Worm (Caenorhabditis elegans) whole organism, midembryonic: ENCODE measurements around the gene cyp-34A7.

ENCODE experiments used
- cog-1 ChIP-seq: sonication (generic microtip); optimal IDR thresholded peaks from 2 replicates; lab custom pipeline; 2016; ENCODE audit warnings: missing genetic modification characterization, missing compliant biosample characterization
- flt-1 ChIP-seq: fragments of 200-800 bp; sonication (Bioruptor generic); IDR thresholded peaks from 2 replicates; pipeline ENCODE4 v1.3.6; 2022; ENCODE audit warnings: missing genetic modification characterization, missing compliant biosample characterization
- med-1 ChIP-seq: sonication (generic microtip); optimal IDR thresholded peaks from 2 replicates; lab custom pipeline; 2017; ENCODE audit warnings: missing genetic modification characterization, mild to moderate bottlenecking, missing compliant biosample characterization, antibody characterized with exemption, missing genetic modification reagents; ENCODE audit not compliant: insufficient read depth
- ref-1 ChIP-seq: fragments of 200-800 bp; sonication (Bioruptor generic); conservative IDR thresholded peaks from 2 replicates; pipeline ENCODE4 v1.3.6; 2022; ENCODE audit warnings: missing genetic modification reagents, missing genetic modification characterization, missing compliant biosample characterization
- tab-1 ChIP-seq: fragments of 200-800 bp; sonication (Bioruptor generic); IDR thresholded peaks from 2 replicates; pipeline ENCODE4 v1.3.6; 2022; ENCODE audit warnings: missing genetic modification characterization, missing compliant biosample characterization
- ztf-23 ChIP-seq: fragments of 200-800 bp; sonication (Bioruptor generic); IDR thresholded peaks from 2 replicates; pipeline ENCODE4 v1.3.6; 2022; ENCODE audit warnings: missing genetic modification reagents, missing genetic modification characterization, missing compliant biosample characterization

DNA sequence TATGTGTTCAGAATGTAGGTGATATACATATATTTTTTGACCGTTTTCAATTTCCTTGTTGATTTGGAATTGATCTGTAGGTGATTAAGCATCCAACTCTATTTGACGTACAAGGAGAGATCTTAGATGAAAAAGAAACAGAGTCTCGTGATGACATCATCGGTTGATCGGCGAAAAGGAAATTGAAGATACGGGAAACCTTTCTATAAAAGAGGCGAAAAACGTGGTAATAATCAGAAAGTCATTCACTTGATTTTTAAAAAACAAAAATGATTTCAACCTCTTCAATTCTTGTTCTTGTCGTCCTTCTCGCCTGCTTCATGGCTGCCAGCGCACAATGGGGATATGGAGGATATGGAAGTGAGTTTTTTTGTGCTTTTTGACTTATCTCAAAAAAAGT lies 20.6 kb upstream of the cyp-34A7 start, which contains the start of gene nlp-29:
- TF ChIP-seq tab-1 (GFP tag; lab: Robert Waterston, UW) (no peak), med-1 (GFP tag; lab: Kevin White, UChicago) (no peak), ref-1 (GFP tag; lab: Robert Waterston, UW) (no peak), ztf-23 (GFP tag; lab: Robert Waterston, UW) (no peak), flt-1 (GFP tag; lab: Robert Waterston, UW) (no peak), cog-1 (tag; lab: Kevin White, UChicago) (no peak)
